Fruit fly (Drosophila melanogaster): Measurements from ENCODE around the gene tho2.

Gene tho2

dm6 chr2L:2171366-2172078 lies 26.5 kb upstream of the tho2 start:
- TF ChIP-seq CG1621 (tag; optimal IDR thresholded peaks at IDR 0.05), result no peak
- TF ChIP-seq Gug (GFP tag; IDR thresholded peaks at IDR 0.05), result no peak
- TF ChIP-seq vri (GFP tag; optimal IDR thresholded peaks at IDR 0.05), result peak; percentile 58
- TF ChIP-seq fkh (GFP tag; optimal IDR thresholded peaks at IDR 0.05), result peak; percentile 68
- no peak for TF ChIP-seq CG8319 (GFP tag; optimal IDR thresholded peaks at IDR 0.05)
- peak; percentile 26 for TF ChIP-seq CG6854 (GFP tag; optimal IDR thresholded peaks at IDR 0.05)
- peak; percentile 28 for TF ChIP-seq Eip78C (GFP tag)

- TF ChIP-seq spab (GFP tag; optimal IDR thresholded peaks at IDR 0.05) (no peak), CG6163 (GFP tag; IDR thresholded peaks at IDR 0.05) (0 out of 3 replicates have a peak, but pooled peaks have one; percentile 5), ss (GFP tag; optimal IDR thresholded peaks at IDR 0.05) (peak in 1 of 2 experiments; percentile 32), Eip78C (GFP tag) (peak; percentile 29), Lpt (GFP tag; optimal IDR thresholded peaks at IDR 0.05) (peak; percentile 4), svp (GFP tag) (peak; percentile 43), vri (GFP tag; optimal IDR thresholded peaks at IDR 0.05) (no peak)
Observed at dm6 chr2L:2168894-2169456, 24.0 kb upstream of the tho2 start.

- TF ChIP-seq ss (GFP tag; optimal IDR thresholded peaks at IDR 0.05) (peak in 1 of 2 experiments; percentile 23), fd59A (GFP tag; optimal IDR thresholded peaks at IDR 0.05) (peak; percentile 66), spab (GFP tag; optimal IDR thresholded peaks at IDR 0.05) (peak; percentile 59), CG11902 (GFP tag; optimal IDR thresholded peaks at IDR 0.05) (no peak), CG6792 (GFP tag; optimal IDR thresholded peaks at IDR 0.05) (no peak), lz (GFP tag; optimal IDR thresholded peaks at IDR 0.05) (peak; percentile 4), CG8119 (GFP tag; IDR thresholded peaks at IDR 0.05) (peak; percentile 47; the same call in 2 of the 3 replicates), Hr39 (GFP tag; optimal IDR thresholded peaks at IDR 0.05) (no peak), CG6854 (GFP tag; optimal IDR thresholded peaks at IDR 0.05) (no peak), CG8319 (GFP tag; optimal IDR thresholded peaks at IDR 0.05) (peak; percentile 0), CG4318 (GFP tag; optimal IDR thresholded peaks at IDR 0.05) (peak; percentile 79), CG6163 (GFP tag; IDR thresholded peaks at IDR 0.05) (peak; percentile 90), eg (GFP tag; IDR thresholded peaks at IDR 0.05) (peak; percentile 81), dsx (GFP tag; optimal IDR thresholded peaks at IDR 0.05; ENCODE audit: poor library complexity, severe bottlenecking) (peak; percentile 43), CG11762 (GFP tag; optimal IDR thresholded peaks at IDR 0.05; ENCODE audit: insufficient read depth) (peak; percentile 30), CG1621 (tag; optimal IDR thresholded peaks at IDR 0.05) (peak; percentile 53), CG10631 (GFP tag; optimal IDR thresholded peaks at IDR 0.05) (peak; percentile 80), fkh (GFP tag; optimal IDR thresholded peaks at IDR 0.05) (peak; percentile 93), CG10669 (GFP tag; optimal IDR thresholded peaks at IDR 0.05) (peak; percentile 64), Sox15 (GFP tag; optimal IDR thresholded peaks at IDR 0.05) (no peak), esn (GFP tag; optimal IDR thresholded peaks at IDR 0.05) (no peak), Ets21C (GFP tag; optimal IDR thresholded peaks at IDR 0.05) (no peak), CG3919 (GFP tag; optimal IDR thresholded peaks at IDR 0.05) (peak; percentile 81), Smox (GFP tag; optimal IDR thresholded peaks at IDR 0.05) (no peak), Met (GFP tag; optimal IDR thresholded peaks at IDR 0.05) (no peak), CG6276 (GFP tag; optimal IDR thresholded peaks at IDR 0.05) (peak; percentile 83), Hr4 (GFP tag; optimal IDR thresholded peaks at IDR 0.05) (peak; percentile 63), Gug (GFP tag; IDR thresholded peaks at IDR 0.05) (peak; percentile 79), Eip78C (GFP tag) (peak; percentile 83), CG15336 (GFP tag; IDR thresholded peaks at IDR 0.05) (peak; percentile 77), CG11294 (GFP tag; IDR thresholded peaks at IDR 0.05) (peak; percentile 70), pdm3 (GFP tag; optimal IDR thresholded peaks at IDR 0.05) (peak; percentile 39), Sox102F (GFP tag; optimal IDR thresholded peaks at IDR 0.05) (no peak), CG16779 (tag; optimal IDR thresholded peaks at IDR 0.05) (no peak), achi (GFP tag; optimal IDR thresholded peaks at IDR 0.05) (peak; percentile 70), Eip75B (GFP tag; optimal IDR thresholded peaks at IDR 0.05) (peak; percentile 60), dac (GFP tag; optimal IDR thresholded peaks at IDR 0.05) (no peak), CG9139 (GFP tag; optimal IDR thresholded peaks at IDR 0.05) (no peak), Blimp-1 (GFP tag; optimal IDR thresholded peaks at IDR 0.05) (no peak), salr (GFP tag; optimal IDR thresholded peaks at IDR 0.05) (peak; percentile 29 to 77)
Observed at dm6 chr2L:2168184-2168893, 23.4 kb upstream of the tho2 start.

Measured in whole organism, prepupa.